Worm (Caenorhabditis elegans): Measurements from ENCODE around the gene sir-2.1.
A peak's percentile ranks its signal among the peaks of the same experiment; 100 is the strongest.

Gene sir-2.1

DNA sequence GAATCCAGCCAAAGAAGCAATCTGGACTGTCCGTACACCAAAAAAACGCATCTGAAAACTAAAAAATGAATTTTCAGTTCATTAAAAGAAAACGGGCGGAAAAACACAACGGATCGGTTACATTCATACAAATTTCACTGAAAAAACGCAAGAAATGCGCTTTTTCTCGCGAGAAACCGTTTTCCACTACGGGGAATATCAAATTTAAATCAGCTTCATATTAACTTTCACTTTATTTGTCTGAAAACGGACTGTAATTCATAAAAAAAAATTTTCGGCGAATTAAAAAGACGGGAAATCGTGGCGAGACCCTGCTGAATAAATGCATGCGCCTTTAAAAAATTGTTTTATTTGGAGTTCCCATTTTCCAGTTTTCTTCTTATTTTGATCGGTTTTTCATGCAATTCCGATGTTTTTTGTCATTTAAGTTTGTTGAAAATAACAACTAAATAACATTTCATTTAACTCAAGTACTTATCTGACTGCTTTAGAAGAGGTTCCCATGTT lies 1.8 kb upstream of the sir-2.1 start, which contains the start of gene pges-2:
TSS of gene pges-2 (minus strand) at position 51 of the 507 bp plus-strand sequence.
- TF ChIP-seq ztf-18 (tag; optimal IDR thresholded peaks at IDR 0.05) = peak; percentile 47
- no peak for TF ChIP-seq K12H6.12 (tag; optimal IDR thresholded peaks at IDR 0.05)
- no peak for TF ChIP-seq tlf-1 (GFP tag; optimal IDR thresholded peaks at IDR 0.05)
- no peak for TF ChIP-seq ZK185.1 (tag; optimal IDR thresholded peaks at IDR 0.05; ENCODE audit: poor library complexity, severe bottlenecking)
- peak; percentile 84 for TF ChIP-seq F33H1.4 (GFP tag; IDR thresholded peaks at IDR 0.05)
- no peak for TF ChIP-seq nhr-80 (tag; optimal IDR thresholded peaks at IDR 0.05)
- TF ChIP-seq lag-1 (GFP tag; IDR thresholded peaks at IDR 0.05) = no peak
- TF ChIP-seq madf-6 (GFP tag; IDR thresholded peaks at IDR 0.05) = peak; percentile 6; the same call in 1 of the 2 replicates
- no peak for TF ChIP-seq T07F8.4 (tag; optimal IDR thresholded peaks at IDR 0.05)
- 0 out of 2 replicates have a peak, but pooled peaks have one; percentile 20 for TF ChIP-seq nfyb-1 (GFP tag; IDR thresholded peaks at IDR 0.05)
- no peak for TF ChIP-seq akir-1 (GFP tag; optimal IDR thresholded peaks at IDR 0.05)
- TF ChIP-seq egl-18 (GFP tag; IDR thresholded peaks at IDR 0.05) = no peak

DNA sequence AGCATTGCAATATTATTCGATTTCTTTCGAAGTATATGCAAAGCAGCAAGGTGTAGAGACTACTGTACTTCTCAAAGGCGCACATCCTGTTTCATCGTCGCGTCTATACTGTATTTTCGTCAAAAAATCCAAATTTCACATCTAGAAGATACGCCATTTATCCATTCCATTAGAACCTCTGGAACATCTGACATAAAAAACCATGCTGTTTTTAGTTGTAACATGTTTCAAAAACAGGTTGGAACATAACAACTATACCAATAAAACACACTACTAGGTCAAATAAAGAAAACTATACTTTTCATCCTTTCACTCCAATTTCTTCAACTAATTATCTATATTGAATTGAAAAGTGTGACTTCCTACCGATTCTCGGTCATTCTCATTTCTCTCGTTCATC lies 5.7 kb downstream of the sir-2.1 start, which contains the start of gene ugt-59:
TSS of gene ugt-59 (plus strand) at position 301 of the 400 bp plus-strand sequence.
- no peak for TF ChIP-seq fkh-3 (tag; optimal IDR thresholded peaks at IDR 0.05)
- TF ChIP-seq attf-5 (GFP tag; optimal IDR thresholded peaks at IDR 0.05) = no peak
- TF ChIP-seq gei-17 (GFP tag; optimal IDR thresholded peaks at IDR 0.05) = no peak
- no peak for TF ChIP-seq akir-1 (GFP tag; optimal IDR thresholded peaks at IDR 0.05)
- no peak for TF ChIP-seq T07F8.4 (tag; optimal IDR thresholded peaks at IDR 0.05)
- TF ChIP-seq rpc-1 (optimal IDR thresholded peaks at IDR 0.05) = no peak
- TF ChIP-seq rpc-1 (tag; optimal IDR thresholded peaks at IDR 0.05) = no peak
- TF ChIP-seq pbrm-1 (GFP tag; IDR thresholded peaks at IDR 0.05) = no peak
- no peak for TF ChIP-seq F33H1.4 (GFP tag; IDR thresholded peaks at IDR 0.05)

DNA sequence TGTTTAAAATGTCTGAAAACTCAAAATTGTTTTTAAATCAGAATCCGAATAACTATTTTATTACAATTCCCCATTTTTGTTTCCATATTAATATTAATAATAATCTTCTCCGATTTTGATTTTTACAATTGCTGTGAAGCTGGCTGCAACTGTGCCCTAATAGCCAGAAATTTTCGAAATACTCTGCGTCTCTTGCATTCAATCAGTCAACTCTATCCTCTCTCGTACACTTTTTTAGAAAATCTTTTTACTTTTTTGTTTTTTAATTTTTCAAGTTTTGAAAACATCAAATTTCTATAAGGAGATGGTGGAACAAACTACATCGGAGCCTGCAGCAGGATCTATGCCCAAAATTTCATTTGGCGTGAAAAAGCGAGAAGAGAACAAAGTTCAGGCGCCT lies 8.2 kb downstream of the sir-2.1 start, which contains the start of gene gkow-1:
TSS of gene gkow-1 (plus strand) at position 301 of the 400 bp plus-strand sequence.
- TF ChIP-seq hmg-1.2 (GFP tag; IDR thresholded peaks at IDR 0.05) (peak; percentile 45; the same call in 1 of the 2 replicates), ccch-3 (GFP tag; optimal IDR thresholded peaks at IDR 0.05) (no peak)

DNA sequence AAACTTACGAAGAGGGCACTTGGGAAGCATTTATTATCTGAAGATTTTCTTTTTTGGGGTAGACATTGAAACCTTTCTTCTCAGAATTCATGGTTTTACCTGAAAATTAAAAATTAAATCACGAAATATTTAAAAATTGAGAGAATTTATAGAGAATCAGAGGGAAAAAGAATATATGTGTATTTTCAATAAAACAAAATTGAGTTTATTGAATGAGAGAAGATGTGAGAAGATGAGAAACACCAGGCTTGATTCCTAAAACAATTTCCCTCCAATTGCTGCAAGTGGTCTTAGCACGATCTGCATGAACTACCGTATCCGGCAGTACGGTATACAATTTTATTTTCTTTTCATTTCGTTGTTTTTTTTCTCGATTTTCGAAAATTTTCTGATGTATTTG lies 9.0 kb downstream of the sir-2.1 start, which contains the start of gene R11A8.1:
TSS of gene R11A8.1 (minus strand) at position 101 of the 400 bp plus-strand sequence.
- TF ChIP-seq F55B11.4 (tag; optimal IDR thresholded peaks at IDR 0.05; ENCODE audit: borderline replicate concordance, insufficient read depth) = no peak
- TF ChIP-seq lsl-1 (GFP tag; optimal IDR thresholded peaks at IDR 0.05) = peak; percentile 67

DNA sequence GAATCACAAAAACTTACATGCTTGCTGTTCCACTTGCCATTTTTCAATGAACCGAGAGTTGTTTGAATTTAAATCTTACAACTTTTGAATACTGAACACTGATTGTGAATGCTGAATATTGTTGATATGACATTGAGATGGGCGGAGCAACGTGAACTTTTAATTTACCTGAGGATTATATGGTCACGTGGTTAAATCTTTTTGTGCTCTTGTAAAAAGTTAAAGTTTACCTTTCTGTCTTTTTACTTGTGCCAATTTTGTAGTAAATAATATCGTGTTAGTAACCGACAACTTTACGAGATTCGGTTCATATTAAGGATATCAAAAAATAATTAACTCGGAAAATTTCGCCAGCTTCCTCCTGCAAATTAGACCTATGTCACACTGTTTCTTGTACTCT lies 13.8 kb downstream of the sir-2.1 start, which contains the start of gene Y43C5B.2:
TSS of gene Y43C5B.2 (minus strand) at position 101 of the 400 bp plus-strand sequence.
- TF ChIP-seq snpc-1.1 (tag; optimal IDR thresholded peaks at IDR 0.05; ENCODE audit: insufficient read depth) = no peak
- TF ChIP-seq F37B4.10 (GFP tag; IDR thresholded peaks at IDR 0.05) = no peak
- TF ChIP-seq lin-35 (GFP tag; optimal IDR thresholded peaks at IDR 0.05) = no peak
- TF ChIP-seq hrde-1 (tag; optimal IDR thresholded peaks at IDR 0.05; ENCODE audit: borderline replicate concordance) = no peak
- TF ChIP-seq madf-10 (tag; optimal IDR thresholded peaks at IDR 0.05) = no peak
- TF ChIP-seq ceh-91 (GFP tag; IDR thresholded peaks at IDR 0.05) = no peak
- TF ChIP-seq madf-8 (GFP tag; conservative IDR thresholded peaks at IDR 0.05) = no peak
- no peak for TF ChIP-seq ztf-3 (GFP tag; optimal IDR thresholded peaks at IDR 0.05)
- no peak for TF ChIP-seq lin-40 (tag; optimal IDR thresholded peaks at IDR 0.05)
- TF ChIP-seq ceh-79 (tag; optimal IDR thresholded peaks at IDR 0.05) = no peak
- no peak for TF ChIP-seq mel-28 (tag; optimal IDR thresholded peaks at IDR 0.05; ENCODE audit: borderline replicate concordance)
- no peak for TF ChIP-seq F10E7.11 (tag; optimal IDR thresholded peaks at IDR 0.05)
